Fruit fly (Drosophila melanogaster) whole organism, embryonic: ENCODE measurements around the gene kz.

ENCODE experiments used
- Awh ChIP-seq: fragments of 200-800 bp; sonication (Bioruptor generic); IDR thresholded peaks from 2 replicates; pipeline ENCODE4, ENCODE4 v1.3.6; 2022; ENCODE audit warnings: missing biosample characterization, missing genetic modification characterization
- B-H2 ChIP-seq: fragments of 200-800 bp; sonication (Bioruptor generic); optimal IDR thresholded peaks from 2 replicates; lab custom pipeline; 2018; ENCODE audit warnings: missing biosample characterization, mild to moderate bottlenecking, missing genetic modification characterization
- Bgb ChIP-seq: fragments of 200-800 bp; sonication (Bioruptor generic); IDR thresholded peaks from 2 replicates; pipeline ENCODE4 v1.3.6; 2022; ENCODE audit warnings: missing biosample characterization, missing genetic modification characterization; ENCODE audit not compliant: partially characterized antibody
- Blimp-1 ChIP-seq: fragments of 200-800 bp; sonication (Bioruptor generic); optimal IDR thresholded peaks from 3 replicates; lab custom pipeline; 2018; ENCODE audit warnings: missing biosample characterization, missing genetic modification characterization, mild to moderate bottlenecking, moderate library complexity, missing genetic modification reagents
- CG11398 ChIP-seq: fragments of 200-800 bp; sonication (Bioruptor generic); optimal IDR thresholded peaks from 2 replicates; lab custom pipeline; 2016; ENCODE audit warnings: missing biosample characterization, missing genetic modification characterization
- CG11504 ChIP-seq: fragments of 200-800 bp; sonication (Bioruptor generic); optimal IDR thresholded peaks from 3 replicates; lab custom pipeline; 2019; ENCODE audit warnings: missing biosample characterization, mild to moderate bottlenecking, missing genetic modification characterization, moderate library complexity
- CG14965 ChIP-seq: fragments of 200-800 bp; sonication (Bioruptor generic); optimal IDR thresholded peaks from 2 replicates; lab custom pipeline; 2016; ENCODE audit warnings: missing biosample characterization, missing genetic modification characterization, borderline replicate concordance
- CG2129 ChIP-seq: fragments of 200-800 bp; sonication (Bioruptor generic); IDR thresholded peaks from 2 replicates; pipeline ENCODE4 v1.3.6; 2022; ENCODE audit warnings: missing biosample characterization, missing genetic modification characterization; ENCODE audit not compliant: partially characterized antibody
- CG33557 ChIP-seq: fragments of 200-800 bp; sonication (Bioruptor generic); optimal IDR thresholded peaks from 2 replicates; lab custom pipeline; 2019; ENCODE audit warnings: missing biosample characterization, mild to moderate bottlenecking, missing genetic modification characterization, moderate library complexity
- CG3726 ChIP-seq: fragments of 200-800 bp; sonication (Bioruptor generic); IDR thresholded peaks from 3 replicates; pipeline ENCODE4, ENCODE4 v1.3.6; 2022; ENCODE audit warnings: missing biosample characterization, missing genetic modification characterization
- CG4617 ChIP-seq: fragments of 200-800 bp; sonication (Bioruptor generic); optimal IDR thresholded peaks from 3 replicates; lab custom pipeline; 2016; ENCODE audit warnings: missing biosample characterization, missing genetic modification characterization, borderline replicate concordance
- CG4820 ChIP-seq: fragments of 200-800 bp; sonication (Bioruptor generic); optimal IDR thresholded peaks from 3 replicates; lab custom pipeline; 2016; ENCODE audit warnings: missing biosample characterization, missing genetic modification characterization
- CG7556 ChIP-seq: fragments of 200-800 bp; sonication (Bioruptor generic); optimal IDR thresholded peaks from 2 replicates; lab custom pipeline; 2017; ENCODE audit warnings: missing biosample characterization, mild to moderate bottlenecking, missing genetic modification characterization
- CG8388 ChIP-seq: fragments of 200-800 bp; sonication (Bioruptor generic); optimal IDR thresholded peaks from 2 replicates; lab custom pipeline; 2019; ENCODE audit warnings: missing biosample characterization, mild to moderate bottlenecking, missing genetic modification characterization, moderate library complexity
- CHES-1-like ChIP-seq: fragments of 200-800 bp; sonication (Bioruptor generic); optimal IDR thresholded peaks from 2 replicates; lab custom pipeline; 2016; ENCODE audit warnings: missing biosample characterization, missing genetic modification characterization
- Dp ChIP-seq: fragments of 200-800 bp; sonication (Bioruptor generic); optimal IDR thresholded peaks from 2 replicates; lab custom pipeline; 2018; ENCODE audit warnings: missing biosample characterization, mild to moderate bottlenecking, missing genetic modification characterization, moderate library complexity
- ERR ChIP-seq: fragments of 200-800 bp; sonication (Bioruptor generic); optimal IDR thresholded peaks from 2 replicates; lab custom pipeline; 2016; ENCODE audit warnings: missing biosample characterization, missing genetic modification characterization
- Ets65A ChIP-seq: fragments of 200-800 bp; sonication (Bioruptor generic); peaks from one replicate; lab custom pipeline; 2016; ENCODE audit warnings: missing biosample characterization, missing genetic modification characterization
- H15 ChIP-seq: fragments of 200-800 bp; sonication (Bioruptor generic); IDR thresholded peaks from 3 replicates; pipeline ENCODE4 v1.3.6; 2022; ENCODE audit warnings: missing biosample characterization, missing genetic modification characterization
- HLH4C ChIP-seq: fragments of 200-800 bp; sonication (Bioruptor generic); IDR thresholded peaks from 3 replicates; pipeline ENCODE4 v1.3.6; 2022; ENCODE audit warnings: missing biosample characterization, missing genetic modification characterization; ENCODE audit not compliant: partially characterized antibody
- Hr78 ChIP-seq, 2 experiments: fragments of 200-800 bp in 1 of 2; fragments of >200 bp in 1 of 2; sonication (Bioruptor generic) in 1 of 2; optimal IDR thresholded peaks; 2 replicates each; lab custom pipeline; 2017 to 2019; ENCODE audit warnings: missing biosample characterization in 2 of 2, missing genetic modification characterization in 2 of 2, mild to moderate bottlenecking in 1 of 2, moderate library complexity in 1 of 2
- MBD-R2 ChIP-seq: fragments of 200-800 bp; sonication (Bioruptor generic); IDR thresholded peaks from 2 replicates; pipeline ENCODE4 v1.3.6; 2022; ENCODE audit warnings: missing biosample characterization, missing genetic modification characterization
- MESR4 ChIP-seq: fragments of 200-800 bp; sonication (Bioruptor generic); optimal IDR thresholded peaks from 2 replicates; lab custom pipeline; 2018; ENCODE audit warnings: missing biosample characterization, mild to moderate bottlenecking, missing genetic modification characterization, moderate library complexity
- Myb ChIP-seq: fragments of 200-800 bp; sonication (Bioruptor generic); optimal IDR thresholded peaks from 2 replicates; lab custom pipeline; 2016; ENCODE audit warnings: missing biosample characterization, missing genetic modification characterization
- Opbp ChIP-seq: fragments of 200-800 bp; sonication (Bioruptor generic); IDR thresholded peaks from 3 replicates; pipeline ENCODE4 v1.3.6; 2022; ENCODE audit warnings: missing biosample characterization, missing genetic modification characterization; ENCODE audit not compliant: partially characterized antibody
- PHDP ChIP-seq: fragments of 200-800 bp; sonication (Bioruptor generic); optimal IDR thresholded peaks from 3 replicates; lab custom pipeline; 2018; ENCODE audit warnings: missing biosample characterization, mild to moderate bottlenecking, missing genetic modification characterization, moderate library complexity
- Trl ChIP-seq, 3 experiments: fragments of >200 bp in 2 of 3; fragments of 200-800 bp in 1 of 3; sonication (Bioruptor generic) in 1 of 3; optimal IDR thresholded peaks; 2 replicates in 1 of 3; 3 replicates in 2 of 3; lab custom pipeline; 2016 to 2017; ENCODE audit warnings: missing biosample characterization in 1 of 3, missing genetic modification characterization in 1 of 3
- al ChIP-seq: fragments of 200-800 bp; sonication (Bioruptor generic); IDR thresholded peaks from 2 replicates; pipeline ENCODE4 v1.3.6; 2022; ENCODE audit warnings: missing biosample characterization, missing genetic modification characterization
- bigmax ChIP-seq: fragments of 200-800 bp; sonication (Bioruptor generic); optimal IDR thresholded peaks from 2 replicates; lab custom pipeline; 2018; ENCODE audit warnings: missing biosample characterization, mild to moderate bottlenecking, missing genetic modification characterization
- bsh ChIP-seq, 2 experiments: fragments of 200-800 bp; sonication (Bioruptor generic); optimal IDR thresholded peaks; 2 replicates each; lab custom pipeline; 2017 to 2018; ENCODE audit warnings: mild to moderate bottlenecking in 2 of 2, missing biosample characterization in 2 of 2, missing genetic modification characterization in 2 of 2, moderate library complexity in 1 of 2
- chm ChIP-seq: fragments of 200-800 bp; sonication (Bioruptor generic); IDR thresholded peaks from 2 replicates; pipeline ENCODE4 v1.3.6; 2022; ENCODE audit warnings: missing biosample characterization, missing genetic modification characterization
- dati ChIP-seq: fragments of 200-800 bp; sonication (Bioruptor generic); IDR thresholded peaks from 2 replicates; pipeline ENCODE4 v1.3.6; 2022; ENCODE audit warnings: missing biosample characterization, missing genetic modification characterization
- disco-r ChIP-seq: fragments of 200-800 bp; sonication (Bioruptor generic); optimal IDR thresholded peaks from 2 replicates; lab custom pipeline; 2016; ENCODE audit warnings: missing biosample characterization, missing genetic modification characterization
- fu2 ChIP-seq: fragments of 200-800 bp; sonication (Bioruptor generic); optimal IDR thresholded peaks from 2 replicates; lab custom pipeline; 2016; ENCODE audit warnings: missing biosample characterization, missing genetic modification characterization
- ken ChIP-seq: fragments of 200-800 bp; sonication (Bioruptor generic); IDR thresholded peaks from 3 replicates; pipeline ENCODE4 v1.3.6; 2022; ENCODE audit warnings: missing biosample characterization, missing genetic modification characterization
- lola ChIP-seq, 3 experiments: fragments of >200 bp in 2 of 3; fragments of 200-800 bp in 1 of 3; sonication (Bioruptor generic) in 1 of 3; optimal IDR thresholded peaks; 2 replicates each; lab custom pipeline; 2017 to 2019; ENCODE audit warnings: missing biosample characterization in 3 of 3, missing genetic modification characterization in 3 of 3, mild to moderate bottlenecking in 1 of 3, moderate library complexity in 1 of 3
- nom ChIP-seq: fragments of 200-800 bp; sonication (Bioruptor generic); optimal IDR thresholded peaks from 2 replicates; lab custom pipeline; 2017; ENCODE audit warnings: missing biosample characterization, missing genetic modification characterization, mild to moderate bottlenecking, moderate library complexity, missing genetic modification reagents
- peb ChIP-seq: fragments of 200-800 bp; sonication (Bioruptor generic); IDR thresholded peaks from 2 replicates; pipeline ENCODE4 v1.3.6; 2022; ENCODE audit warnings: missing biosample characterization, missing genetic modification characterization
- pfk ChIP-seq: fragments of 200-800 bp; sonication (Bioruptor generic); optimal IDR thresholded peaks from 2 replicates; lab custom pipeline; 2018; ENCODE audit warnings: missing biosample characterization, mild to moderate bottlenecking, missing genetic modification characterization, moderate library complexity
- psq ChIP-seq: fragments of 200-800 bp; sonication (Bioruptor generic); optimal IDR thresholded peaks from 2 replicates; lab custom pipeline; 2017; ENCODE audit warnings: missing biosample characterization, missing genetic modification characterization
- rib ChIP-seq: fragments of 200-800 bp; sonication (Bioruptor generic); IDR thresholded peaks from 2 replicates; pipeline ENCODE4 v1.3.6; 2022; ENCODE audit warnings: missing biosample characterization, missing genetic modification characterization
- sens ChIP-seq: fragments of 200-800 bp; sonication (Bioruptor generic); peaks from one replicate; lab custom pipeline; 2016; ENCODE audit warnings: missing biosample characterization, missing genetic modification characterization
- sens-2 ChIP-seq: fragments of 200-800 bp; sonication (Bioruptor generic); IDR thresholded peaks from 2 replicates; pipeline ENCODE4 v1.3.6; 2022; ENCODE audit warnings: missing biosample characterization, missing genetic modification characterization
- shn ChIP-seq: fragments of 200-800 bp; sonication (Bioruptor generic); optimal IDR thresholded peaks from 3 replicates; lab custom pipeline; 2016; ENCODE audit warnings: missing biosample characterization, missing genetic modification characterization
- sim ChIP-seq: fragments of 200-800 bp; sonication (Bioruptor generic); IDR thresholded peaks from 2 replicates; pipeline ENCODE4 v1.3.6; 2022; ENCODE audit warnings: missing biosample characterization, missing genetic modification characterization
- slp2 ChIP-seq: fragments of 200-800 bp; sonication (Bioruptor generic); optimal IDR thresholded peaks from 2 replicates; lab custom pipeline; 2016; ENCODE audit warnings: missing biosample characterization, missing genetic modification characterization
- tgo ChIP-seq: fragments of 200-800 bp; sonication (Bioruptor generic); IDR thresholded peaks from 3 replicates; pipeline ENCODE4 v1.3.6; 2022; ENCODE audit warnings: missing biosample characterization, missing genetic modification characterization
- tio ChIP-seq: fragments of 200-800 bp; sonication (Bioruptor generic); optimal IDR thresholded peaks from 2 replicates; lab custom pipeline; 2017; ENCODE audit warnings: missing biosample characterization, missing genetic modification characterization, inconsistent platforms
- ttk ChIP-seq: fragments of 200-800 bp; sonication (Bioruptor generic); IDR thresholded peaks from 2 replicates; pipeline ENCODE4 v2.1.2; 2022; ENCODE audit warnings: missing biosample characterization, missing genetic modification characterization
- unc-4 ChIP-seq: fragments of 200-800 bp; sonication (Bioruptor generic); IDR thresholded peaks from 2 replicates; pipeline ENCODE4 v1.3.6; 2022; ENCODE audit warnings: missing biosample characterization, missing genetic modification characterization; ENCODE audit not compliant: partially characterized antibody

Gene kz

DNA sequence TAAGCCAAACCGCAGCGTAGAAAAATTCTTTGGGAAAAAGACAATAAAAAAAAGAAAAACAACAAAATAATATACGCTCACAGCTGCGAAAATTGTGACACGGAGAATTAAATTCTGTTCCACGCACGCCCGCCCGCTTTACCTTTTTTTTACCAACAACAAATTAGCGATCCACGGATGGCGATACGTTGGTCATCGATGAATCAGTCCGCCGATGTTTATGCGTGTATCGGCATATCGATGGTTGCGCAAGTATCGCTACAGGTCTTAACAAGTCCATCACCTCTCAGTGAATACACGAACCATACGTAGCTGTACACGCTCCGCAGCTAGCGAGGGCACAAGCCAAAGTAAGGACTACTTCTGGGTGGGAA lies 28.7 kb upstream of the kz start, which contains the start of gene CG2924 (continued):
- TF ChIP-seq H15 (no peak; the same call in 2 of the 3 replicates), ken (GFP tag; lab: Robert Waterston, UW) (peak; percentile 64; the same call in 1 of the 3 replicates), slp2 (no peak), Dp (GFP tag; lab: Kevin White, UChicago) (peak; percentile 93), Blimp-1 (peak; percentile 24), CG11504 (tag; lab: Kevin White, UChicago) (no peak), HLH4C (GFP tag; lab: Robert Waterston, UW) (peak; percentile 99), Opbp (GFP tag; lab: Robert Waterston, UW) (peak; percentile 100), nom (GFP tag; lab: Kevin White, UChicago) (no peak), CHES-1-like (peak; percentile 64), disco-r (GFP tag; lab: Kevin White, UChicago) (peak; percentile 47), Myb (peak; percentile 70), ttk (GFP tag; lab: Robert Waterston, UW) (peak; percentile 32; the same call in 1 of the 2 replicates), chm (peak; percentile 64), CG33557 (GFP tag; lab: Kevin White, UChicago) (no peak), Hr78 (GFP tag; optimal IDR thresholded peaks at IDR 0.05; lab: Kevin White, UChicago) (no peak), al (GFP tag; lab: Robert Waterston, UW) (peak; percentile 39), MBD-R2 (GFP tag; lab: Robert Waterston, UW) (peak; percentile 70), CG11398 (no peak), Trl (optimal IDR thresholded peaks at IDR 0.05; lab: Kevin White, UChicago) (no peak), Trl (GFP tag; optimal IDR thresholded peaks at IDR 0.05; lab: Kevin White, UChicago) (peak; percentile 36), shn (GFP tag; lab: Kevin White, UChicago) (peak; percentile 45), Ets65A (GFP tag; lab: Kevin White, UChicago) (peak; percentile 94), bsh (GFP tag; optimal IDR thresholded peaks at IDR 0.05; lab: Kevin White, UChicago) (no peak), pfk (GFP tag; lab: Kevin White, UChicago) (peak; percentile 29), MESR4 (peak; percentile 62), tgo (GFP tag; lab: Robert Waterston, UW) (peak; percentile 36; the same call in 1 of the 3 replicates), unc-4 (GFP tag; lab: Robert Waterston, UW) (peak; percentile 99), Awh (GFP tag; lab: Robert Waterston, UW) (no peak), psq (GFP tag; lab: Kevin White, UChicago) (no peak), CG3726 (GFP tag; lab: Robert Waterston, UW) (no peak), bigmax (GFP tag; lab: Kevin White, UChicago) (no peak), ERR (GFP tag; lab: Kevin White, UChicago) (peak; percentile 66), Bgb (GFP tag; lab: Robert Waterston, UW) (peak; percentile 100), dati (GFP tag; lab: Robert Waterston, UW) (no peak), PHDP (tag; lab: Kevin White, UChicago) (peak; percentile 35), CG7556 (GFP tag; lab: Kevin White, UChicago) (no peak), fu2 (GFP tag; lab: Kevin White, UChicago) (peak; percentile 32), lola (GFP tag; optimal IDR thresholded peaks at IDR 0.05; lab: Kevin White, UChicago) (no peak), tio (GFP tag; lab: Kevin White, UChicago) (no peak), rib (GFP tag; lab: Robert Waterston, UW) (peak; percentile 84), CG4820 (GFP tag; lab: Kevin White, UChicago) (no peak), peb (GFP tag; lab: Robert Waterston, UW) (no peak), CG2129 (GFP tag; lab: Robert Waterston, UW) (peak; percentile 96), B-H2 (GFP tag; lab: Kevin White, UChicago) (peak; percentile 69), sens-2 (GFP tag; lab: Robert Waterston, UW) (no peak), CG8388 (GFP tag; lab: Kevin White, UChicago) (no peak), CG4617 (GFP tag; lab: Kevin White, UChicago) (peak; percentile 78), CG14965 (GFP tag; lab: Kevin White, UChicago) (no peak), sim (GFP tag; lab: Robert Waterston, UW) (no peak), sens (GFP tag; lab: Kevin White, UChicago) (peak; percentile 84)
